Worm (Caenorhabditis elegans) whole organism, L2 larva: Measurements from ENCODE around the gene tag-278.

Source experiments
- blmp-1 ChIP-seq: sonication (generic microtip); optimal IDR thresholded peaks from 2 replicates; lab custom pipeline; 2017; ENCODE audit warnings: missing genetic modification characterization, mild to moderate bottlenecking, missing compliant biosample characterization, antibody characterized with exemption, moderate library complexity; ENCODE audit not compliant: insufficient read depth
- dmd-4 ChIP-seq: sonication (generic microtip); optimal IDR thresholded peaks from 2 replicates; lab custom pipeline; 2017; ENCODE audit warnings: missing biosample characterization, missing genetic modification characterization
- elt-3 ChIP-seq: sonication (generic microtip); optimal IDR thresholded peaks from 2 replicates; lab custom pipeline; 2017; ENCODE audit warnings: missing biosample characterization, missing genetic modification characterization
- fos-1 ChIP-seq: fragments of 150-350 bp; optimal IDR thresholded peaks from 2 replicates; lab custom pipeline; 2014; ENCODE audit warnings: missing biosample characterization, missing genetic modification characterization
- lin-13 ChIP-seq: fragments of 150-350 bp; optimal IDR thresholded peaks from 2 replicates; lab custom pipeline; 2014; ENCODE audit warnings: missing biosample characterization, missing genetic modification reagents, missing genetic modification characterization
- lsy-2 ChIP-seq, 2 experiments: fragments of 150-350 bp in 1 of 2; sonication (generic microtip) in 1 of 2; optimal IDR thresholded peaks; 2 replicates each; lab custom pipeline; 2014 to 2017; ENCODE audit warnings: missing biosample characterization in 2 of 2, missing genetic modification characterization in 2 of 2
- mab-5 ChIP-seq: fragments of 150-350 bp; optimal IDR thresholded peaks from 2 replicates; lab custom pipeline; 2014; ENCODE audit warnings: missing biosample characterization, missing genetic modification characterization
- mdl-1 ChIP-seq, 2 experiments: fragments of 150-350 bp in 1 of 2; sonication (generic microtip) in 1 of 2; optimal IDR thresholded peaks; 2 replicates each; lab custom pipeline; 2017; ENCODE audit warnings: missing biosample characterization in 2 of 2, missing genetic modification characterization in 2 of 2
- nhr-25 ChIP-seq: fragments of 150-350 bp; sonication (generic microtip); optimal IDR thresholded peaks from 3 replicates; lab custom pipeline; 2014; ENCODE audit warnings: missing biosample characterization, missing genetic modification characterization
- snpc-4 ChIP-seq: fragments of 150-350 bp; optimal IDR thresholded peaks from 2 replicates; lab custom pipeline; 2014; ENCODE audit warnings: missing biosample characterization, missing genetic modification characterization
- zag-1 ChIP-seq: fragments of 150-350 bp; optimal IDR thresholded peaks from 2 replicates; lab custom pipeline; 2014; ENCODE audit warnings: missing biosample characterization, missing genetic modification characterization
- ztf-11 ChIP-seq: sonication (generic microtip); optimal IDR thresholded peaks from 2 replicates; lab custom pipeline; 2017; ENCODE audit warnings: missing biosample characterization, missing genetic modification characterization
- ztf-4 ChIP-seq: fragments of 150-350 bp; optimal IDR thresholded peaks from 2 replicates; lab custom pipeline; 2014; ENCODE audit warnings: missing biosample characterization, missing genetic modification characterization

- TF ChIP-seq nhr-25 (tag; lab: Kevin White, UChicago) = no peak
- TF ChIP-seq mdl-1 (tag; optimal IDR thresholded peaks at IDR 0.05; lab: Kevin White, UChicago) = no peak
- no peak for TF ChIP-seq snpc-4 (tag; lab: Kevin White, UChicago)
- TF ChIP-seq dmd-4 (tag; lab: Kevin White, UChicago) = no peak
- no peak for TF ChIP-seq elt-3 (tag; lab: Kevin White, UChicago)
- TF ChIP-seq lsy-2 (tag; optimal IDR thresholded peaks at IDR 0.05; lab: Kevin White, UChicago) = no peak
- TF ChIP-seq ztf-4 (tag; lab: Kevin White, UChicago) = no peak
- no peak for TF ChIP-seq zag-1 (tag; lab: Kevin White, UChicago)
- TF ChIP-seq fos-1 = no peak
- TF ChIP-seq mab-5 (tag; lab: Kevin White, UChicago) = no peak
- TF ChIP-seq ztf-11 (tag; lab: Kevin White, UChicago) = no peak
- no peak for TF ChIP-seq lin-13 (GFP tag; lab: Kevin White, UChicago)
- TF ChIP-seq blmp-1 (tag; lab: Kevin White, UChicago) = no peak
These were observed 5.9 kb downstream of the tag-278 start for ce11 chrX:3683060-3683459.
